Worm (Caenorhabditis elegans) whole organism, L3 larva: ENCODE measurements around the gene scl-9.
A peak's percentile ranks its signal among the peaks of the same experiment; 100 is the strongest.

ENCODE experiments used
- ZK546.5 ChIP-seq: sonication (generic microtip); optimal IDR thresholded peaks from 2 replicates; lab custom pipeline; 2017; ENCODE audit warnings: missing biosample characterization, missing genetic modification characterization
- aly-2 ChIP-seq: fragments of 150-350 bp; optimal IDR thresholded peaks from 2 replicates; lab custom pipeline; 2014; ENCODE audit warnings: missing biosample characterization, missing genetic modification characterization
- ama-1 ChIP-seq: fragments of 150-350 bp; optimal IDR thresholded peaks from 2 replicates; lab custom pipeline; 2018
- ceh-28 ChIP-seq: fragments of 150-350 bp; optimal IDR thresholded peaks from 2 replicates; lab custom pipeline; 2014; ENCODE audit warnings: missing biosample characterization, missing genetic modification reagents, missing genetic modification characterization
- ceh-82 ChIP-seq: fragments of 150-350 bp; optimal IDR thresholded peaks from 2 replicates; lab custom pipeline; 2014; ENCODE audit warnings: missing biosample characterization, missing genetic modification characterization
- ceh-9 ChIP-seq: sonication (generic microtip); optimal IDR thresholded peaks from 2 replicates; lab custom pipeline; 2018; ENCODE audit warnings: missing biosample characterization, missing genetic modification characterization
- egl-27 ChIP-seq: sonication (generic microtip); optimal IDR thresholded peaks from 4 replicates; lab custom pipeline; 2017; ENCODE audit warnings: missing biosample characterization, missing genetic modification reagents, missing genetic modification characterization
- egl-5 ChIP-seq: fragments of 150-350 bp; optimal IDR thresholded peaks from 2 replicates; lab custom pipeline; 2017; ENCODE audit warnings: missing biosample characterization, missing genetic modification reagents, missing genetic modification characterization, inconsistent platforms
- elt-1 ChIP-seq: fragments of 150-350 bp; optimal IDR thresholded peaks from 2 replicates; lab custom pipeline; 2014; ENCODE audit warnings: missing biosample characterization, missing genetic modification characterization
- elt-2 ChIP-seq: sonication (generic microtip); optimal IDR thresholded peaks from 2 replicates; lab custom pipeline; 2016; ENCODE audit warnings: missing genetic modification reagents, mild to moderate bottlenecking, missing genetic modification characterization, missing compliant biosample characterization
- elt-3 ChIP-seq, 3 experiments: fragments of 150-350 bp in 1 of 3; sonication (generic microtip) in 2 of 3; optimal IDR thresholded peaks; 2 replicates in 2 of 3; 4 replicates in 1 of 3; lab custom pipeline; 2014 to 2017; ENCODE audit warnings: missing biosample characterization in 3 of 3, missing genetic modification characterization in 3 of 3
- eor-1 ChIP-seq, 2 experiments: fragments of 150-350 bp; optimal IDR thresholded peaks; 2 replicates each; lab custom pipeline; 2014 to 2018; ENCODE audit warnings: missing biosample characterization in 2 of 2, missing genetic modification characterization in 2 of 2
- fkh-10 ChIP-seq: sonication (generic microtip); optimal IDR thresholded peaks from 2 replicates; lab custom pipeline; 2017; ENCODE audit warnings: missing biosample characterization, missing genetic modification reagents, missing genetic modification characterization
- fkh-2 ChIP-seq: fragments of 150-350 bp; optimal IDR thresholded peaks from 2 replicates; lab custom pipeline; 2014; ENCODE audit warnings: missing biosample characterization, missing genetic modification reagents, missing genetic modification characterization
- fos-1 ChIP-seq: fragments of 150-350 bp; optimal IDR thresholded peaks from 2 replicates; lab custom pipeline; 2014; ENCODE audit warnings: missing biosample characterization, missing genetic modification characterization
- hmg-11 ChIP-seq: sonication (generic microtip); optimal IDR thresholded peaks from 2 replicates; lab custom pipeline; 2016; ENCODE audit warnings: missing genetic modification characterization, missing compliant biosample characterization
- jun-1 ChIP-seq: fragments of 150-350 bp; optimal IDR thresholded peaks from 2 replicates; lab custom pipeline; 2014; ENCODE audit warnings: missing biosample characterization, missing genetic modification reagents, missing genetic modification characterization
- lin-39 ChIP-seq: fragments of 150-350 bp; optimal IDR thresholded peaks from 2 replicates; lab custom pipeline; 2018; ENCODE audit warnings: missing biosample characterization, missing genetic modification reagents, missing genetic modification characterization
- mdl-1 ChIP-seq: fragments of 150-350 bp; optimal IDR thresholded peaks from 2 replicates; lab custom pipeline; 2014; ENCODE audit warnings: missing biosample characterization, missing genetic modification characterization
- nfya-1 ChIP-seq: sonication (generic microtip); optimal IDR thresholded peaks from 2 replicates; lab custom pipeline; 2017; ENCODE audit warnings: missing genetic modification characterization, mild to moderate bottlenecking, missing compliant biosample characterization, antibody characterized with exemption, moderate library complexity; ENCODE audit not compliant: insufficient read depth
- nhr-11 ChIP-seq: fragments of 150-350 bp; optimal IDR thresholded peaks from 2 replicates; lab custom pipeline; 2014; ENCODE audit warnings: missing biosample characterization, missing genetic modification characterization
- nhr-23 ChIP-seq: fragments of 150-350 bp; optimal IDR thresholded peaks from 2 replicates; lab custom pipeline; 2014; ENCODE audit warnings: missing biosample characterization, missing genetic modification reagents, missing genetic modification characterization
- nhr-237 ChIP-seq: fragments of 150-350 bp; optimal IDR thresholded peaks from 2 replicates; lab custom pipeline; 2014; ENCODE audit warnings: missing biosample characterization, missing genetic modification characterization
- nhr-25 ChIP-seq: sonication (generic microtip); optimal IDR thresholded peaks from 2 replicates; lab custom pipeline; 2017; ENCODE audit warnings: missing biosample characterization, missing genetic modification characterization
- nhr-28 ChIP-seq: fragments of 150-350 bp; optimal IDR thresholded peaks from 2 replicates; lab custom pipeline; 2014; ENCODE audit warnings: missing biosample characterization, missing genetic modification characterization
- nhr-67 ChIP-seq: fragments of 150-350 bp; optimal IDR thresholded peaks from 2 replicates; lab custom pipeline; 2014; ENCODE audit warnings: missing biosample characterization, missing genetic modification characterization
- pha-4 ChIP-seq: fragments of 150-350 bp; optimal IDR thresholded peaks from 2 replicates; lab custom pipeline; 2014; ENCODE audit warnings: missing biosample characterization, missing genetic modification reagents, missing genetic modification characterization
- pqm-1 ChIP-seq: fragments of 150-350 bp; optimal IDR thresholded peaks from 2 replicates; lab custom pipeline; 2017; ENCODE audit warnings: missing biosample characterization, missing genetic modification characterization, inconsistent platforms
- sea-2 ChIP-seq: fragments of 150-350 bp; sonication (generic microtip); optimal IDR thresholded peaks from 4 replicates; lab custom pipeline; 2014; ENCODE audit warnings: missing biosample characterization, missing genetic modification reagents, missing genetic modification characterization
- skn-1 ChIP-seq: fragments of 150-350 bp; optimal IDR thresholded peaks from 2 replicates; lab custom pipeline; 2014; ENCODE audit warnings: missing biosample characterization, missing genetic modification characterization
- snpc-4 ChIP-seq: fragments of 150-350 bp; optimal IDR thresholded peaks from 2 replicates; lab custom pipeline; 2014; ENCODE audit warnings: missing biosample characterization, missing genetic modification characterization
- unc-39 ChIP-seq: sonication (generic microtip); optimal IDR thresholded peaks from 4 replicates; lab custom pipeline; 2017; ENCODE audit warnings: missing biosample characterization, missing genetic modification characterization
- unc-62 ChIP-seq: fragments of 150-350 bp; sonication (generic microtip); optimal IDR thresholded peaks from 4 replicates; lab custom pipeline; 2014; ENCODE audit warnings: missing biosample characterization, missing genetic modification reagents, missing genetic modification characterization
- ztf-11 ChIP-seq: fragments of 150-350 bp; optimal IDR thresholded peaks from 2 replicates; lab custom pipeline; 2014; ENCODE audit warnings: missing biosample characterization, missing genetic modification characterization

scl-9 gene

DNA sequence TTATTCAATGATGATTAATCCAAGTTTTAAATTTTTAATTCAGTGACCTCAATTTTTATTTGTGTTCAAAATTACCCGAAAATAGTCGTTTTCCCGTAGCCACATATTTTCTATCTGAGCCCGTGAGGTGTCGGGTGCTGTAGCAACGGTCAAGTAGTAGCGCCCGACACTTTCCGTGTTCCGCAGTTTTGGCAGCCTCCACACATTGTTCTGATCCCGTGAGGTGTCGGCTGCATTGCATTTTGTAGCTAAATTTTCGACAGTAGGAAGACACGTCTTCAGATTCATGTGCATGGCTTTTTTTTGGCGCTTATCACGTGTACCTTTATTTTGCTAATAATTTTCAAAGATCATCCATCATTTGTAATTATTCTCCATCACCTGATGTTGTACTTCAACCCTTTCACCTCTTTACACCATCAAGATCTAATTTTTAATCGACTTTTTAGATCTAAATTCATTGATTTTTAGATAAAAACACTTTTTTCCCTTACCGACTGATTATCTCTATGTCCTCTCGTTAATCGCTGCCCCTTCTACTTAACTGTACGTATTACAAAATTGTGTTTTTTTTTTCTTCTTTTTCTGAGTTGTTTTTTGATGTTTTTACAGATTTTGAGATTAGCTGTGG is 33.1 kb upstream of the scl-9 start:
- TF ChIP-seq nfya-1 (no peak), ama-1 (no peak), snpc-4 (tag; lab: Kevin White, UChicago) (peak; percentile 24), nhr-23 (no peak), nhr-67 (tag; lab: Kevin White, UChicago) (no peak), unc-62 (GFP tag; lab: Kevin White, UChicago) (no peak), elt-1 (peak; percentile 97)

DNA sequence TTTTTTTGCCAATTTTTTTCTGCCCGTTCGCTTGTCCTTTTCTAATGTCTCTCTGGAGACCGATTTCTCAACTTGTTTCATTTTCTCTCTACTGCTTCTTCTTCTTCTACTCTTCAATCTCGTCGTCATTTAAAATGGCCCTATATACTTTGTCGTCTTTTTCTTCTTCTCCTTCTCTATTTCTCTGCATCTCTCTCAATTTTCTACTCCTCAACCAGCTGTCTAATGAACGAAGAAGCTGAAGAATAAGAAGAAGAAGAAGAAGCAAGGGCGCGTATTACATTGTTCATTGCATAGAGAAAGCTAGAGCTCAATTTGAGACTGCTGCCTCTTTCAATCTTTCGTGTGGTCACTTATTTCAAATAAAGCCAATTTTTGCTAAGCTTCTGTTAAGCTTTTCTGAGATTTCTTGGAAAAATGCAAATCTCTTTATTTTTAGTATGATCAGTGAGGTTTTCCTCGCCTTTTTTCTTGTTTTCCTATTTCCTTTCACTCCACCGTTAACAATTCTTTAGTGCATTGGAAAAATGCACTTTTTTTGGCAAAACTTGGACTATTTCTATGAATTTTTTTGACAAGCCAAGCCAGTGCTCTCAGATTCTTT is 31.0 kb upstream of the scl-9 start:
- TF ChIP-seq egl-5 (tag; lab: Kevin White, UChicago), result peak; percentile 29
- peak; percentile 44 for TF ChIP-seq lin-39 (tag; lab: Kevin White, UChicago)
- TF ChIP-seq nfya-1, result peak; percentile 38
- TF ChIP-seq egl-27 (tag; lab: Kevin White, UChicago), result no peak
- TF ChIP-seq elt-1, result no peak

DNA sequence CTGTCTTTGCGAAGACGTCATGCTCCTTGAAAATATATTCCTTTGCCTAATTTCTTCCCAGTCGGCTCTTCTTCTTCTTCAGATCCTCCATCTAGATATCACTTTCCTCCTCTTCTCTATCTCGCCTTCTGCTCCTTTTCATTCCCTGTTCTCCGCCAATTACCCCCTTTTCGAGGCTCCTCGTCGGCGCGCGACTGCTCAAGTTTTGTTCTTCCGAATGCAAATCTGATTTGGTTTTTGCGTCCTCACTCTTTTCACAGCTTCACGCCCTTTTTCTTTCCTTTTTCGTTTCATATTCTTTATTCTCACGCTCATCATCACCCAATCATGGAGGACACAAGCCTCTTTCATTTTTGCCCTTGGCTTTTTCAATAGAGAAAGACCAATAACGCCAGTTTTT is 30.1 kb upstream of the scl-9 start:
- no peak for TF ChIP-seq pqm-1 (tag; lab: Kevin White, UChicago)
- peak; percentile 39 for TF ChIP-seq hmg-11
- no peak for TF ChIP-seq jun-1 (tag; lab: Kevin White, UChicago)
- no peak for TF ChIP-seq ztf-11 (tag; lab: Kevin White, UChicago)
- TF ChIP-seq fkh-2 (tag; lab: Kevin White, UChicago), result no peak
- no peak for TF ChIP-seq nfya-1
- TF ChIP-seq ceh-82, result no peak
- no peak for TF ChIP-seq nhr-25 (tag; lab: Kevin White, UChicago)
- TF ChIP-seq nhr-237, result no peak
- no peak for TF ChIP-seq egl-5 (tag; lab: Kevin White, UChicago)
- TF ChIP-seq ceh-28, result no peak
- no peak for TF ChIP-seq nhr-28
- TF ChIP-seq elt-2 (tag; lab: Kevin White, UChicago), result no peak
- peak; percentile 70 for TF ChIP-seq fkh-10 (GFP tag; lab: Kevin White, UChicago)

DNA sequence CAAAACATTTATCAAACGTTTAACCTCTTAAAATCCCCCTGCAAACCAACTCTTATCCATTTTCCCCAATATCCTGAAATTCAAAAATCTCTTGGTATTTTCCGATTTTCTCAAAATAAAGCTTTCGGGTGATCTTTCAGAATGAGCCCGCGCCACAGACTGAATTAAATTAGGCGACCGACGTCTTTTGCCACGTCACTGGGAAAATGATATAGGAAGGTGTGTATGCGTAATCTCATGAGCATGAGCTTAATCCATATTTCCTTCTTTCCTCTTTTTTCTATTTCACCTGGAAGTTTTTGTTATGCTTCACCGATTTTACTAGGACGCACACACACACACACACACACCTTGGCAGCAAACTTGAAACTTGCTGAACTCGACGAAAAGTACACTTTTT is 25.9 kb upstream of the scl-9 start:
- no peak for TF ChIP-seq lin-39 (tag; lab: Kevin White, UChicago)
- TF ChIP-seq jun-1 (tag; lab: Kevin White, UChicago), result no peak
- no peak for TF ChIP-seq skn-1 (tag; lab: Kevin White, UChicago)
- TF ChIP-seq eor-1 (tag; optimal IDR thresholded peaks at IDR 0.05; lab: Kevin White, UChicago), result no peak
- TF ChIP-seq elt-3 (tag; optimal IDR thresholded peaks at IDR 0.05; lab: Kevin White, UChicago), result no peak
- TF ChIP-seq nhr-28, result no peak
- TF ChIP-seq fos-1 (tag; lab: Kevin White, UChicago), result no peak
- no peak for TF ChIP-seq nhr-237

DNA sequence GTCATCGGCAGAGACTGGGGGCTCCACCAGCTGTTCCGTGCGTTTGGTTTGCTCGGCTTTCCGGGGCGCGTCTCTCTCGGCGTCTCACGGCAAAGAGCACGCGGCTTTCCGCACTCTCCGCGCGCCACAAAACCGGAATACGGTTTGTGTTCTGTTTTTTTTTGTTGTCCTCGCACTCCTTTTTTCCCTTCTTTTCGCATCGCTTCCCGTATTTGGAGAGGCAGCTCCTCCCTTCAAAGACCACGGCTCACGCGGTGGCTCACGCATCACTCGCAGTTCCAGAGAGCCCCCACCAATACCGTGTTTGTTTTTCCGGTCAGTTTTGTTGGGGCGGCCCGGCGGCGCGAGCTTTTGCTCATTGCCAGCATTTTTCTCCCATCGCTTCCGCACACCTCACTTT is 24.1 kb upstream of the scl-9 start:
- TF ChIP-seq aly-2 (tag; lab: Kevin White, UChicago) (no peak), ZK546.5 (tag; lab: Kevin White, UChicago) (no peak), nhr-11 (no peak), pha-4 (tag; lab: Kevin White, UChicago) (no peak), eor-1 (tag; optimal IDR thresholded peaks at IDR 0.05; lab: Kevin White, UChicago) (no peak), nhr-237 (no peak), nhr-23 (no peak), egl-27 (tag; lab: Kevin White, UChicago) (no peak), ceh-82 (no peak), sea-2 (no peak), pqm-1 (tag; lab: Kevin White, UChicago) (no peak), ceh-9 (tag; lab: Kevin White, UChicago) (no peak), elt-3 (tag; optimal IDR thresholded peaks at IDR 0.05; lab: Kevin White, UChicago) (no peak), mdl-1 (no peak), jun-1 (tag; lab: Kevin White, UChicago) (no peak), skn-1 (tag; lab: Kevin White, UChicago) (no peak), unc-39 (tag; lab: Kevin White, UChicago) (no peak)
